Fruit fly (Drosophila melanogaster): ENCODE data around the gene pasha.
A peak's percentile ranks its signal among the peaks of the same experiment; 100 is the strongest.

The pasha gene

DNA sequence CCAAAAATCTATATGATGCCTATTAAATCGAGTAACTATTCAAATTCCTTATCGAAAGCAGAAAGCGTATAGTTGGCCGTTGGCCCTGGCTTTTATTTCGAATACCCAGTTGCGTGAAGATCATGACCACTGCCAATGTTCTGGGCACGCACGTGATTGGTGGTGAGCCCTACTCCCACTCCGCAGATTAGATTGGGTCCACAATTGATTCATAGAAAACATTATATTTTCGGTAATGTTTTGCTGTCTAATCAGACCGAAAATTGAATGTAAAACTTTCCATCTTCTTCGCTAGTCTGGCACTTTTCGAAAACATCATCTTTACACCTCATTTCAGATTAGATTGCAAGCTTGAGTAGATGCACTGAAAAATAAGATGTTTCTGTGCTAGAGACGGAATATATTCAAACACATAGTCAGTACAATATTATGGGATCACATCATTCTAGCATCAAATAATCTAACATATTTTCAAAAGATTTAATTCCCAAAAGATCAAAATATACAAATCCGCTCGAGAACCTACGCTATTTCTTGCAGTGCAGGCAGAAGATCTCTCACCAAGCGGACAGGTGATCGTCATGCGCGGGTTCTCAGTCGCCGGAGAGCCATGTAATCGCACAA is 25.4 kb upstream of the pasha start, which contains the start of gene CG1774 (continued):
- TF ChIP-seq CG6689 (GFP tag; IDR thresholded peaks at IDR 0.05) (peak; percentile 31; the same call in 1 of the 2 replicates), eyg (GFP tag; optimal IDR thresholded peaks at IDR 0.05) (peak; percentile 55), CG5953 (GFP tag; IDR thresholded peaks at IDR 0.05) (peak; percentile 64), ac (GFP tag; optimal IDR thresholded peaks at IDR 0.05) (no peak), dmrt99B (tag; optimal IDR thresholded peaks at IDR 0.05) (peak; percentile 72), tll (GFP tag; optimal IDR thresholded peaks at IDR 0.05) (no peak), chn (GFP tag; optimal IDR thresholded peaks at IDR 0.05) (peak; percentile 49), Abd-B (GFP tag; optimal IDR thresholded peaks at IDR 0.05) (no peak), CG7963 (GFP tag; IDR thresholded peaks at IDR 0.05; ENCODE audit: partially characterized antibody) (no peak), Atf6 (GFP tag; IDR thresholded peaks at IDR 0.05) (peak; percentile 89), Hand (GFP tag; optimal IDR thresholded peaks at IDR 0.05) (peak; percentile 85), sd (tag; optimal IDR thresholded peaks at IDR 0.05) (peak; percentile 51), CG17385 (GFP tag; optimal IDR thresholded peaks at IDR 0.05) (peak; percentile 74), cas (GFP tag; IDR thresholded peaks at IDR 0.05) (peak; percentile 34; the same call in 1 of the 2 replicates), CG34224 (GFP tag; IDR thresholded peaks at IDR 0.05; ENCODE audit: partially characterized antibody) (no peak), CG7372 (GFP tag; IDR thresholded peaks at IDR 0.05) (peak; percentile 61), CG14860 (GFP tag; IDR thresholded peaks at IDR 0.05; ENCODE audit: partially characterized antibody) (no peak), CG33557 (GFP tag; optimal IDR thresholded peaks at IDR 0.05) (no peak), CG10431 (GFP tag; optimal IDR thresholded peaks at IDR 0.05) (no peak), CG13287 (GFP tag; IDR thresholded peaks at IDR 0.05; ENCODE audit: partially characterized antibody) (no peak), Sox102F (GFP tag; optimal IDR thresholded peaks at IDR 0.05) (no peak), CG17829 (tag; optimal IDR thresholded peaks at IDR 0.05) (peak; percentile 68), bbx (GFP tag; IDR thresholded peaks at IDR 0.05; ENCODE audit: partially characterized antibody) (no peak), CG32767 (GFP tag; IDR thresholded peaks at IDR 0.05) (peak; percentile 35; the same call in 1 of the 2 replicates), CG9817 (tag; optimal IDR thresholded peaks at IDR 0.05) (peak; percentile 70), CHES-1-like (GFP tag; optimal IDR thresholded peaks at IDR 0.05) (peak; percentile 82), CG7745 (tag; optimal IDR thresholded peaks at IDR 0.05) (no peak), Rfx (GFP tag; IDR thresholded peaks at IDR 0.05) (peak; percentile 89), Optix (GFP tag; IDR thresholded peaks at IDR 0.05) (0 out of 3 replicates have a peak, but pooled peaks have one; percentile 52), CG7271 (tag; optimal IDR thresholded peaks at IDR 0.05) (no peak), CG14050 (GFP tag; IDR thresholded peaks at IDR 0.05) (peak; percentile 45; the same call in 2 of the 3 replicates), zfh2 (GFP tag; optimal IDR thresholded peaks at IDR 0.05) (peak; percentile 89), CG6854 (GFP tag; optimal IDR thresholded peaks at IDR 0.05) (peak; percentile 73), jumu (GFP tag; optimal IDR thresholded peaks at IDR 0.05) (peak; percentile 80), CG17912 (GFP tag; optimal IDR thresholded peaks at IDR 0.05) (no peak), CG10147 (GFP tag; optimal IDR thresholded peaks at IDR 0.05) (peak; percentile 55), CG6654 (GFP tag; optimal IDR thresholded peaks at IDR 0.05) (no peak), ftz-f1 (GFP tag; optimal IDR thresholded peaks at IDR 0.05) (no peak), seq (GFP tag; IDR thresholded peaks at IDR 0.05) (peak; percentile 67), crp (GFP tag; optimal IDR thresholded peaks at IDR 0.05) (peak in 1 of 2 experiments; percentile 23), ERR (GFP tag; optimal IDR thresholded peaks at IDR 0.05) (peak; percentile 88), Camta (GFP tag; optimal IDR thresholded peaks at IDR 0.05) (peak; percentile 80), p53 (GFP tag; optimal IDR thresholded peaks at IDR 0.05) (peak; percentile 52), Bteb2 (GFP tag; optimal IDR thresholded peaks at IDR 0.05) (peak; percentile 84), HmgD (GFP tag; optimal IDR thresholded peaks at IDR 0.05) (peak; percentile 47), CG10209 (GFP tag; optimal IDR thresholded peaks at IDR 0.05) (peak; percentile 77), CG2120 (GFP tag; optimal IDR thresholded peaks at IDR 0.05) (peak; percentile 96), dimm (GFP tag; IDR thresholded peaks at IDR 0.05) (peak; percentile 46; the same call in 1 of the 2 replicates), CG4424 (GFP tag; optimal IDR thresholded peaks at IDR 0.05) (peak; percentile 60)

Measured in whole organism, embryonic.